Fruit fly (Drosophila melanogaster) whole organism, embryonic: ENCODE data around the gene Act87E.

ENCODE experiments used
- Bteb2 ChIP-seq: fragments of 200-800 bp; sonication (Bioruptor generic); optimal IDR thresholded peaks from 2 replicates; lab custom pipeline; 2016; ENCODE audit warnings: missing biosample characterization, missing genetic modification characterization
- CG10209 ChIP-seq: fragments of 200-800 bp; sonication (Bioruptor generic); optimal IDR thresholded peaks from 3 replicates; lab custom pipeline; 2017; ENCODE audit warnings: missing biosample characterization, mild to moderate bottlenecking, missing genetic modification characterization, missing genetic modification reagents
- CG10321 ChIP-seq: fragments of 200-800 bp; sonication (Bioruptor generic); IDR thresholded peaks from 2 replicates; pipeline ENCODE4 v1.3.6; 2022; ENCODE audit warnings: missing biosample characterization, missing genetic modification characterization
- CG10959 ChIP-seq: fragments of 200-800 bp; sonication (Bioruptor generic); IDR thresholded peaks from 2 replicates; pipeline ENCODE4 v1.3.6; 2022; ENCODE audit warnings: missing biosample characterization, missing genetic modification characterization
- CG11085 ChIP-seq: fragments of 200-800 bp; sonication (Bioruptor generic); IDR thresholded peaks from 2 replicates; pipeline ENCODE4 v1.3.6; 2022; ENCODE audit warnings: missing biosample characterization, missing genetic modification characterization
- CG11504 ChIP-seq: fragments of 200-800 bp; sonication (Bioruptor generic); optimal IDR thresholded peaks from 3 replicates; lab custom pipeline; 2019; ENCODE audit warnings: missing biosample characterization, mild to moderate bottlenecking, missing genetic modification characterization, moderate library complexity
- CG11695 ChIP-seq: fragments of 200-800 bp; sonication (Bioruptor generic); IDR thresholded peaks from 3 replicates; pipeline ENCODE4 v1.3.6; 2022; ENCODE audit warnings: missing biosample characterization, missing genetic modification characterization
- CG11696 ChIP-seq: fragments of 200-800 bp; sonication (Bioruptor generic); IDR thresholded peaks from 2 replicates; pipeline ENCODE4 v1.3.6; 2022; ENCODE audit warnings: missing biosample characterization, missing genetic modification characterization
- CG1233 ChIP-seq: fragments of 200-800 bp; sonication (Bioruptor generic); optimal IDR thresholded peaks from 4 replicates; lab custom pipeline; 2018; ENCODE audit warnings: missing biosample characterization, mild to moderate bottlenecking, missing genetic modification characterization
- CG13424 ChIP-seq: fragments of 200-800 bp; sonication (Bioruptor generic); optimal IDR thresholded peaks from 2 replicates; lab custom pipeline; 2019; ENCODE audit warnings: missing biosample characterization, mild to moderate bottlenecking, missing genetic modification characterization, moderate library complexity
- CG15514 ChIP-seq: fragments of 200-800 bp; sonication (Bioruptor generic); optimal IDR thresholded peaks from 3 replicates; lab custom pipeline; 2017; ENCODE audit warnings: missing biosample characterization, missing genetic modification characterization, mild to moderate bottlenecking, moderate library complexity, missing genetic modification reagents
- CG17612 ChIP-seq: fragments of 200-800 bp; sonication (Bioruptor generic); IDR thresholded peaks from 2 replicates; pipeline ENCODE4 v1.3.6; 2022; ENCODE audit warnings: missing biosample characterization, missing genetic modification characterization
- CG1832 ChIP-seq: fragments of 200-800 bp; sonication (Bioruptor generic); optimal IDR thresholded peaks from 2 replicates; lab custom pipeline; 2017; ENCODE audit warnings: missing biosample characterization, mild to moderate bottlenecking, missing genetic modification characterization, inconsistent platforms
- CG18599 ChIP-seq: fragments of 200-800 bp; sonication (Bioruptor generic); optimal IDR thresholded peaks from 3 replicates; lab custom pipeline; 2017; ENCODE audit warnings: missing biosample characterization, missing genetic modification characterization, mild to moderate bottlenecking, moderate library complexity, missing genetic modification reagents
- CG31224 ChIP-seq: fragments of 200-800 bp; sonication (Bioruptor generic); IDR thresholded peaks from 2 replicates; pipeline ENCODE4 v1.3.6; 2022; ENCODE audit warnings: missing biosample characterization, missing genetic modification characterization
- CG31388 ChIP-seq: fragments of 200-800 bp; sonication (Bioruptor generic); optimal IDR thresholded peaks from 2 replicates; lab custom pipeline; 2016; ENCODE audit warnings: missing biosample characterization, missing genetic modification characterization
- CG31441 ChIP-seq: fragments of 200-800 bp; sonication (Bioruptor generic); IDR thresholded peaks from 2 replicates; pipeline ENCODE4 v1.3.6; 2022; ENCODE audit warnings: missing biosample characterization, missing genetic modification characterization
- CG32767 ChIP-seq: fragments of 200-800 bp; sonication (Bioruptor generic); IDR thresholded peaks from 2 replicates; pipeline ENCODE4 v1.3.6; 2022; ENCODE audit warnings: missing biosample characterization, missing genetic modification characterization
- CG4854 ChIP-seq: fragments of 200-800 bp; sonication (Bioruptor generic); optimal IDR thresholded peaks from 2 replicates; lab custom pipeline; 2016; ENCODE audit warnings: missing biosample characterization, missing genetic modification characterization, inconsistent platforms
- CG5953 ChIP-seq: fragments of 200-800 bp; sonication (Bioruptor generic); IDR thresholded peaks from 2 replicates; pipeline ENCODE4 v1.3.6; 2022; ENCODE audit warnings: missing biosample characterization, missing genetic modification characterization
- CG6689 ChIP-seq: fragments of 200-800 bp; sonication (Bioruptor generic); IDR thresholded peaks from 2 replicates; pipeline ENCODE4 v1.3.6; 2022; ENCODE audit warnings: missing biosample characterization, missing genetic modification characterization
- CG7271 ChIP-seq: fragments of 200-800 bp; sonication (Bioruptor generic); optimal IDR thresholded peaks from 2 replicates; lab custom pipeline; 2018; ENCODE audit warnings: missing biosample characterization, mild to moderate bottlenecking, missing genetic modification characterization, moderate library complexity
- CG7745 ChIP-seq: fragments of 200-800 bp; sonication (Bioruptor generic); optimal IDR thresholded peaks from 2 replicates; lab custom pipeline; 2018; ENCODE audit warnings: missing biosample characterization, mild to moderate bottlenecking, missing genetic modification characterization, moderate library complexity
- CG8388 ChIP-seq: fragments of 200-800 bp; sonication (Bioruptor generic); optimal IDR thresholded peaks from 2 replicates; lab custom pipeline; 2019; ENCODE audit warnings: missing biosample characterization, mild to moderate bottlenecking, missing genetic modification characterization, moderate library complexity
- Elba2 ChIP-seq: fragments of 200-800 bp; sonication (Bioruptor generic); optimal IDR thresholded peaks from 3 replicates; lab custom pipeline; 2016; ENCODE audit warnings: missing biosample characterization, missing genetic modification characterization
- Fer1 ChIP-seq: fragments of 200-800 bp; sonication (Bioruptor generic); optimal IDR thresholded peaks from 2 replicates; lab custom pipeline; 2017; ENCODE audit warnings: missing biosample characterization, mild to moderate bottlenecking, missing genetic modification characterization
- H2.0 ChIP-seq: fragments of 200-800 bp; sonication (Bioruptor generic); IDR thresholded peaks from 2 replicates; pipeline ENCODE4 v1.3.6; 2022; ENCODE audit warnings: missing biosample characterization, missing genetic modification characterization
- HLH4C ChIP-seq: fragments of 200-800 bp; sonication (Bioruptor generic); IDR thresholded peaks from 3 replicates; pipeline ENCODE4 v1.3.6; 2022; ENCODE audit warnings: missing biosample characterization, missing genetic modification characterization; ENCODE audit not compliant: partially characterized antibody
- HLH54F ChIP-seq: fragments of 200-800 bp; sonication (Bioruptor generic); optimal IDR thresholded peaks from 3 replicates; lab custom pipeline; 2016; ENCODE audit warnings: missing biosample characterization, missing genetic modification characterization
- Hmr ChIP-seq: fragments of 200-800 bp; sonication (Bioruptor generic); optimal IDR thresholded peaks from 3 replicates; lab custom pipeline; 2017; ENCODE audit warnings: mild to moderate bottlenecking, missing biosample characterization, missing genetic modification reagents, missing genetic modification characterization
- Hr51 ChIP-seq, 2 experiments: fragments of 200-800 bp; sonication (Bioruptor generic); optimal IDR thresholded peaks; 2 replicates in 1 of 2; 3 replicates in 1 of 2; lab custom pipeline; 2016 to 2018; ENCODE audit warnings: missing biosample characterization in 2 of 2, missing genetic modification characterization in 2 of 2, mild to moderate bottlenecking in 1 of 2, moderate library complexity in 1 of 2
- Mad ChIP-seq: fragments of 200-800 bp; sonication (Bioruptor generic); optimal IDR thresholded peaks from 2 replicates; lab custom pipeline; 2016; ENCODE audit warnings: missing biosample characterization, missing genetic modification characterization
- Mes4 ChIP-seq: fragments of 200-800 bp; sonication (Bioruptor generic); optimal IDR thresholded peaks from 2 replicates; lab custom pipeline; 2016; ENCODE audit warnings: missing biosample characterization, missing genetic modification characterization
- Mrtf ChIP-seq: fragments of 200-800 bp; sonication (Bioruptor generic); IDR thresholded peaks from 3 replicates; pipeline ENCODE4 v1.3.6; 2022; ENCODE audit warnings: missing biosample characterization, missing genetic modification characterization
- NK7.1 ChIP-seq: fragments of 200-800 bp; sonication (Bioruptor generic); optimal IDR thresholded peaks from 3 replicates; lab custom pipeline; 2016; ENCODE audit warnings: missing biosample characterization, missing genetic modification characterization
- Opbp ChIP-seq: fragments of 200-800 bp; sonication (Bioruptor generic); IDR thresholded peaks from 3 replicates; pipeline ENCODE4 v1.3.6; 2022; ENCODE audit warnings: missing biosample characterization, missing genetic modification characterization; ENCODE audit not compliant: partially characterized antibody
- Pdp1 ChIP-seq, 2 experiments: fragments of 200-800 bp; sonication (Bioruptor generic); optimal IDR thresholded peaks; 3 replicates each; lab custom pipeline; 2016; ENCODE audit warnings: missing biosample characterization in 2 of 2, missing genetic modification characterization in 2 of 2, mild to moderate bottlenecking in 1 of 2, moderate library complexity in 1 of 2
- Ravus ChIP-seq: fragments of 200-800 bp; sonication (Bioruptor generic); IDR thresholded peaks from 2 replicates; pipeline ENCODE4 v1.3.6; 2022; ENCODE audit warnings: missing biosample characterization, missing genetic modification characterization
- fru ChIP-seq: fragments of >200 bp; optimal IDR thresholded peaks from 2 replicates; lab custom pipeline; 2017
- gcm2 ChIP-seq: fragments of 200-800 bp; sonication (Bioruptor generic); optimal IDR thresholded peaks from 2 replicates; lab custom pipeline; 2016; ENCODE audit warnings: missing biosample characterization, missing genetic modification characterization
- gsb-n ChIP-seq: fragments of 200-800 bp; sonication (Bioruptor generic); optimal IDR thresholded peaks from 3 replicates; lab custom pipeline; 2018; ENCODE audit warnings: missing biosample characterization, mild to moderate bottlenecking, missing genetic modification characterization
- h ChIP-seq: fragments of >200 bp; optimal IDR thresholded peaks from 2 replicates; lab custom pipeline; 2017
- jing ChIP-seq: fragments of 200-800 bp; sonication (Bioruptor generic); optimal IDR thresholded peaks from 2 replicates; lab custom pipeline; 2018; ENCODE audit warnings: missing biosample characterization, mild to moderate bottlenecking, missing genetic modification characterization
- lmd ChIP-seq: fragments of 200-800 bp; sonication (Bioruptor generic); IDR thresholded peaks from 2 replicates; pipeline ENCODE4 v1.3.6; 2022; ENCODE audit warnings: missing biosample characterization, missing genetic modification characterization
- luna ChIP-seq: fragments of 200-800 bp; sonication (Bioruptor generic); optimal IDR thresholded peaks from 2 replicates; lab custom pipeline; 2016; ENCODE audit warnings: missing biosample characterization, missing genetic modification characterization
- mirr ChIP-seq: fragments of 200-800 bp; sonication (Bioruptor generic); optimal IDR thresholded peaks from 3 replicates; lab custom pipeline; 2018; ENCODE audit warnings: missing biosample characterization, mild to moderate bottlenecking, missing genetic modification characterization
- onecut ChIP-seq: fragments of 200-800 bp; sonication (Bioruptor generic); IDR thresholded peaks from 2 replicates; pipeline ENCODE4 v1.3.6; 2022; ENCODE audit warnings: missing biosample characterization, missing genetic modification characterization
- pzg ChIP-seq: fragments of 200-800 bp; sonication (Bioruptor generic); optimal IDR thresholded peaks from 3 replicates; lab custom pipeline; 2018; ENCODE audit warnings: missing biosample characterization, mild to moderate bottlenecking, missing genetic modification characterization, moderate library complexity
- ranshi ChIP-seq: fragments of 200-800 bp; sonication (Bioruptor generic); IDR thresholded peaks from 2 replicates; pipeline ENCODE4 v1.3.6; 2022; ENCODE audit warnings: missing biosample characterization, missing genetic modification characterization
- seq ChIP-seq: fragments of 200-800 bp; sonication (Bioruptor generic); IDR thresholded peaks from 2 replicates; pipeline ENCODE4 v1.3.6; 2022; ENCODE audit warnings: missing biosample characterization, missing genetic modification characterization
- sima ChIP-seq: fragments of 200-800 bp; sonication (Bioruptor generic); optimal IDR thresholded peaks from 2 replicates; lab custom pipeline; 2016; ENCODE audit warnings: missing biosample characterization, missing genetic modification characterization
- vfl ChIP-seq: fragments of 200-800 bp; sonication (Bioruptor generic); optimal IDR thresholded peaks from 2 replicates; lab custom pipeline; 2016; ENCODE audit warnings: missing biosample characterization, missing genetic modification characterization
- zfh2 ChIP-seq: fragments of 200-800 bp; sonication (Bioruptor generic); optimal IDR thresholded peaks from 2 replicates; lab custom pipeline; 2016; ENCODE audit warnings: missing biosample characterization, missing genetic modification characterization

Act87E gene

dm6 chr3R:13452851-13453255 lies 27.1 kb downstream of the Act87E start (continued):
- no peak for TF ChIP-seq fru
- TF ChIP-seq Mrtf: no peak; the same call in 1 of the 3 replicates
- TF ChIP-seq CG1233 (GFP tag; lab: Kevin White, UChicago): peak; percentile 82
- TF ChIP-seq Fer1: peak; percentile 77
- TF ChIP-seq Bteb2 (GFP tag; lab: Kevin White, UChicago): peak; percentile 21
- TF ChIP-seq HLH54F (GFP tag; lab: Kevin White, UChicago): peak; percentile 59
- peak; percentile 84 for TF ChIP-seq CG10209 (GFP tag; lab: Kevin White, UChicago)
- TF ChIP-seq CG6689 (GFP tag; lab: Robert Waterston, UW): peak; percentile 67
- no peak for TF ChIP-seq Opbp (GFP tag; lab: Robert Waterston, UW)
- TF ChIP-seq seq (GFP tag; lab: Robert Waterston, UW): no peak
- TF ChIP-seq Hr51 (GFP tag; optimal IDR thresholded peaks at IDR 0.05; lab: Kevin White, UChicago): peak; percentile 22 to 89
- TF ChIP-seq vfl (GFP tag; lab: Kevin White, UChicago): peak; percentile 58
- TF ChIP-seq CG10321: no peak
- TF ChIP-seq CG8388 (GFP tag; lab: Kevin White, UChicago): peak; percentile 67
- TF ChIP-seq HLH4C (GFP tag; lab: Robert Waterston, UW): no peak
- TF ChIP-seq Mes4 (GFP tag; lab: Kevin White, UChicago): peak; percentile 34
- TF ChIP-seq CG11504 (tag; lab: Kevin White, UChicago): peak; percentile 90
- peak; percentile 71 for TF ChIP-seq zfh2
- peak; percentile 22 for TF ChIP-seq gcm2 (GFP tag; lab: Kevin White, UChicago)
- peak; percentile 34 for TF ChIP-seq Mad (GFP tag; lab: Kevin White, UChicago)
- TF ChIP-seq CG32767 (GFP tag; lab: Robert Waterston, UW): 0 out of 2 replicates have a peak, but pooled peaks have one; percentile 43
- TF ChIP-seq CG13424 (tag; lab: Kevin White, UChicago): peak; percentile 85
- peak; percentile 51; the same call in 1 of the 2 replicates for TF ChIP-seq H2.0 (GFP tag; lab: Robert Waterston, UW)
- TF ChIP-seq CG17612 (GFP tag; lab: Robert Waterston, UW): no peak
- peak; percentile 46 for TF ChIP-seq CG11085 (GFP tag; lab: Robert Waterston, UW)
- peak; percentile 64 for TF ChIP-seq CG4854 (GFP tag; lab: Kevin White, UChicago)
- TF ChIP-seq CG7745 (tag; lab: Kevin White, UChicago): no peak
- TF ChIP-seq CG15514 (GFP tag; lab: Kevin White, UChicago): peak; percentile 36
- no peak for TF ChIP-seq h
- no peak for TF ChIP-seq CG1832 (GFP tag; lab: Kevin White, UChicago)
- peak; percentile 78 for TF ChIP-seq lmd (GFP tag; lab: Robert Waterston, UW)
- TF ChIP-seq sima (GFP tag; lab: Kevin White, UChicago): peak; percentile 14
- 0 out of 2 replicates have a peak, but pooled peaks have one; percentile 39 for TF ChIP-seq ranshi (GFP tag; lab: Robert Waterston, UW)
- TF ChIP-seq Pdp1 (GFP tag; optimal IDR thresholded peaks at IDR 0.05; lab: Kevin White, UChicago): peak; percentile 70 to 76
- no peak for TF ChIP-seq CG5953 (GFP tag; lab: Robert Waterston, UW)
- TF ChIP-seq CG11695: peak; percentile 66
- TF ChIP-seq Hmr (GFP tag; lab: Kevin White, UChicago): peak; percentile 76
- peak; percentile 35 for TF ChIP-seq NK7.1
- TF ChIP-seq CG31388 (GFP tag; lab: Kevin White, UChicago): peak; percentile 20
- peak; percentile 27 for TF ChIP-seq Ravus (GFP tag; lab: Robert Waterston, UW)

dm6 chr3R:13453955-13454354 lies 28.2 kb downstream of the Act87E start:
- no peak for TF ChIP-seq mirr (GFP tag; lab: Kevin White, UChicago)
- TF ChIP-seq CG18599 (GFP tag; lab: Kevin White, UChicago): peak; percentile 71
- no peak for TF ChIP-seq pzg
- no peak for TF ChIP-seq luna (GFP tag; lab: Kevin White, UChicago)
- no peak for TF ChIP-seq CG10959
- no peak for TF ChIP-seq CG7271 (tag; lab: Kevin White, UChicago)
- peak; percentile 74 for TF ChIP-seq CG31224 (GFP tag; lab: Robert Waterston, UW)
- TF ChIP-seq onecut (GFP tag; lab: Robert Waterston, UW): peak; percentile 31; the same call in 1 of the 2 replicates
- 0 out of 2 replicates have a peak, but pooled peaks have one; percentile 48 for TF ChIP-seq CG11696
- no peak for TF ChIP-seq Elba2
- peak; percentile 54 for TF ChIP-seq gsb-n (tag; lab: Kevin White, UChicago)
- TF ChIP-seq CG31441: peak; percentile 78; the same call in 1 of the 2 replicates
- TF ChIP-seq jing (GFP tag; lab: Kevin White, UChicago): peak; percentile 12
